Fruit fly (Drosophila melanogaster): Measurements from ENCODE around the gene ara.

DNA sequence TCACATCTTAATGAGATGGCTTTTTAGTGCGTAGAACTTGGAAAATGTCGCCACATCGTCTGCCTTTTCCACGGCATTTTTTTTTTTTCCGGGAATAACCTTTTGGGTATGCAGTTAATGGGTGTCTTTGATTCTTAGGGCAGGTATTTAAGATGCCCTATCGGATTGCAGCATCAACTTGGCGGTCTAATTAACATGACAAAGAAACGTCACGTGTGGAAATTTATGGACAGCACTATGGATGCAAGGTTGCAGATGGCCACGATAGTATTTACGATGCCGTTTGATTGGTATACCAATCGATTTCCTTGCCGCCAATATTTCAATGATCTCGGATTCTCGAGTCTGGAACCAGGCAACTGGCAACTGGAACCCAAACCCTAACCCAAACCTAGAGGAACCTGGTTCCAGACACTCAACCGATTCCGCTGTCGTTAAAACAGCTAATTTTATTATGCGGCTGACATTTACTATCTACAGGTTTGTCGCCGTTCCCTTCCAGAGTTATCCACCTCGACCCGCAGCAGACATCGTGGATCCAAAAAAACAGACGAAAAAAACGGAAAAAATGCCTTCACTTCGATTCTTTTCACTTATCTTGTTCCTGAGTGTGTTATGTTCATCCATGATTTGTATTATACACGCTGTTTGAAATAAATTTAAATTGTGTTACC, 20.9 kb downstream of the ara start:
- TF ChIP-seq psq (optimal IDR thresholded peaks at IDR 0.05) (no peak), ttk (optimal IDR thresholded peaks at IDR 0.05) (no peak), h (optimal IDR thresholded peaks at IDR 0.05) (no peak), Sin3A (optimal IDR thresholded peaks at IDR 0.05) (no peak), insv (optimal IDR thresholded peaks at IDR 0.05) (no peak)
